Worm (Caenorhabditis elegans) whole organism, L4 larva: Measurements from ENCODE around the gene srx-46.

Source experiments
- R02D3.7 ChIP-seq: fragments of 150-350 bp; sonication (generic microtip); optimal IDR thresholded peaks from 3 replicates; lab custom pipeline; 2014; ENCODE audit warnings: missing biosample characterization, missing genetic modification characterization
- ZK546.5 ChIP-seq, 2 experiments: sonication (generic microtip); optimal IDR thresholded peaks; 2 replicates each; lab custom pipeline; 2017; ENCODE audit warnings: missing biosample characterization in 2 of 2, missing genetic modification characterization in 2 of 2
- egl-27 ChIP-seq: sonication (generic microtip); optimal IDR thresholded peaks from 3 replicates; lab custom pipeline; 2017; ENCODE audit warnings: missing biosample characterization, missing genetic modification reagents, missing genetic modification characterization
- lin-13 ChIP-seq: fragments of 150-350 bp; optimal IDR thresholded peaks from 2 replicates; lab custom pipeline; 2014; ENCODE audit warnings: missing biosample characterization, missing genetic modification reagents, missing genetic modification characterization
- nhr-76 ChIP-seq: fragments of 150-350 bp; optimal IDR thresholded peaks from 2 replicates; lab custom pipeline; 2014; ENCODE audit warnings: missing biosample characterization, missing genetic modification characterization
- unc-39 ChIP-seq: sonication (generic microtip); optimal IDR thresholded peaks from 2 replicates; lab custom pipeline; 2017; ENCODE audit warnings: missing biosample characterization, missing genetic modification characterization
- unc-62 ChIP-seq, 3 experiments: fragments of 150-350 bp in 1 of 3; sonication (generic microtip); optimal IDR thresholded peaks in 2 of 3; peaks in 1 of 3; 1 replicate in 1 of 3; 2 replicates in 2 of 3; lab custom pipeline; 2014 to 2017; ENCODE audit warnings: missing biosample characterization in 3 of 3, missing genetic modification characterization in 3 of 3, missing genetic modification reagents in 3 of 3, missing genotype in 1 of 3
- ztf-7 ChIP-seq: fragments of 150-350 bp; optimal IDR thresholded peaks from 2 replicates; lab custom pipeline; 2014; ENCODE audit warnings: missing biosample characterization, missing genetic modification characterization

DNA sequence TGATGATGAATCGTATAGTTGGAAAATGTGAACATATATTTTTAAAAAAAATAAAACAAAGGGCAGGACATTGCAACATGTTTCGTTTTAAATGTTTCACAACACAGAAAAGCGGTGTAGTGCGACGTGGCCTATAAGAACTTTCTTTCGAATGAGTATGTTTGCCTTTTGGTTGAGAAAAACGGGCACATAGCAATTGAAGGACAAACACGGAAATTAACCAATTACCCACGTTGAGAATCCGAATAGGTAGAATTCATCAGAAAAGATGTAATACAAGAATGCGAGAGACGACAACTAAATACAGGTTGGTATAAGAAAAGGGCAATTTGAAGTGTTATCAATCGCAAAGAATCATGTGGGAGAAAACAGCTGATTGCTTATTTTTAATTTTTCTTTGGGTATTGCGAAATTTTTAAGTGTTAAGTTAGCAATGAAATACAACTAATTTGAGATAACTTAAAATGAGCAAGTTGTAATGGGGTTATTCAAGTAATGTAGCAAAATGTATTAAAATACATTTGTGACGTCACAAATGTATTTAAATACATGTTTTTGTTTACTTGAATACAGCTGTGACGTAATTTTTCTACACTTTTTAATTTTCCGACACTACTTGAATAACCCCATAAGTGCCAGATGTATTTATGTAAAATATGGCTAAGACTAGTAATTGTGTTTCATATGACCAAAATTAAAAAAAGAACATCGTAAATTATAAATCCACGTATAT, 19.6 kb upstream of the srx-46 start, which contains the start of gene acl-14:
- TF ChIP-seq unc-39 (tag; lab: Kevin White, UChicago) (no peak), ZK546.5 (tag; optimal IDR thresholded peaks at IDR 0.05; lab: Kevin White, UChicago) (no peak), ztf-7 (tag; lab: Kevin White, UChicago) (no peak), nhr-76 (tag; lab: Kevin White, UChicago) (no peak), lin-13 (GFP tag; lab: Kevin White, UChicago) (no peak), unc-62 (GFP tag; optimal IDR thresholded peaks at IDR 0.05 in 1 of 2; lab: Kevin White, UChicago) (peak in 1 of 2 experiments; percentile 36), unc-62 (tag; optimal IDR thresholded peaks at IDR 0.05; lab: Kevin White, UChicago) (no peak), R02D3.7 (tag; lab: Kevin White, UChicago) (no peak), egl-27 (tag; lab: Kevin White, UChicago) (no peak)
